Worm (Caenorhabditis elegans) whole organism, midembryonic: ENCODE measurements around the gene glr-6.

Experiments
- T22C8.4 ChIP-seq: fragments of 200-800 bp; sonication (Bioruptor generic); IDR thresholded peaks from 2 replicates; pipeline ENCODE4 v1.3.6; 2022; ENCODE audit warnings: missing genetic modification characterization, missing compliant biosample characterization
- cog-1 ChIP-seq: sonication (generic microtip); optimal IDR thresholded peaks from 2 replicates; lab custom pipeline; 2016; ENCODE audit warnings: missing genetic modification characterization, missing compliant biosample characterization
- flt-1 ChIP-seq: fragments of 200-800 bp; sonication (Bioruptor generic); IDR thresholded peaks from 2 replicates; pipeline ENCODE4 v1.3.6; 2022; ENCODE audit warnings: missing genetic modification characterization, missing compliant biosample characterization
- klf-2 ChIP-seq: fragments of 200-800 bp; sonication (Bioruptor generic); conservative IDR thresholded peaks from 2 replicates; pipeline ENCODE4 v1.3.6; 2022; ENCODE audit warnings: missing genetic modification reagents, missing genetic modification characterization, missing compliant biosample characterization
- med-1 ChIP-seq: sonication (generic microtip); optimal IDR thresholded peaks from 2 replicates; lab custom pipeline; 2017; ENCODE audit warnings: missing genetic modification characterization, mild to moderate bottlenecking, missing compliant biosample characterization, antibody characterized with exemption, missing genetic modification reagents; ENCODE audit not compliant: insufficient read depth
- ref-1 ChIP-seq: fragments of 200-800 bp; sonication (Bioruptor generic); conservative IDR thresholded peaks from 2 replicates; pipeline ENCODE4 v1.3.6; 2022; ENCODE audit warnings: missing genetic modification reagents, missing genetic modification characterization, missing compliant biosample characterization
- tab-1 ChIP-seq: fragments of 200-800 bp; sonication (Bioruptor generic); IDR thresholded peaks from 2 replicates; pipeline ENCODE4 v1.3.6; 2022; ENCODE audit warnings: missing genetic modification characterization, missing compliant biosample characterization
- ztf-23 ChIP-seq: fragments of 200-800 bp; sonication (Bioruptor generic); IDR thresholded peaks from 2 replicates; pipeline ENCODE4 v1.3.6; 2022; ENCODE audit warnings: missing genetic modification reagents, missing genetic modification characterization, missing compliant biosample characterization
- ztf-29 ChIP-seq: fragments of 200-800 bp; sonication (Bioruptor generic); IDR thresholded peaks from 2 replicates; pipeline ENCODE4 v1.3.6; 2022; ENCODE audit warnings: missing genetic modification reagents, missing genetic modification characterization, missing compliant biosample characterization

glr-6 gene

ce11 chrX:6819633-6820032 lies 20.9 kb downstream of the glr-6 start:
- no peak for TF ChIP-seq flt-1 (GFP tag; lab: Robert Waterston, UW)
- no peak for TF ChIP-seq klf-2
- TF ChIP-seq ztf-23 (GFP tag; lab: Robert Waterston, UW): no peak
- no peak for TF ChIP-seq ztf-29 (GFP tag; lab: Robert Waterston, UW)
- no peak for TF ChIP-seq T22C8.4 (GFP tag; lab: Robert Waterston, UW)
- TF ChIP-seq ref-1 (GFP tag; lab: Robert Waterston, UW): no peak
- no peak for TF ChIP-seq tab-1 (GFP tag; lab: Robert Waterston, UW)
- no peak for TF ChIP-seq med-1
- TF ChIP-seq cog-1 (tag; lab: Kevin White, UChicago): no peak

- no peak for TF ChIP-seq flt-1 (GFP tag; lab: Robert Waterston, UW)
- TF ChIP-seq T22C8.4 (GFP tag; lab: Robert Waterston, UW): no peak
- no peak for TF ChIP-seq med-1
- TF ChIP-seq ref-1 (GFP tag; lab: Robert Waterston, UW): no peak
- TF ChIP-seq klf-2: no peak
- TF ChIP-seq cog-1 (tag; lab: Kevin White, UChicago): no peak
- TF ChIP-seq ztf-29 (GFP tag; lab: Robert Waterston, UW): no peak
- TF ChIP-seq ztf-23 (GFP tag; lab: Robert Waterston, UW): no peak
- TF ChIP-seq tab-1 (GFP tag; lab: Robert Waterston, UW): no peak
These were observed 21.4 kb downstream of the glr-6 start for ce11 chrX:6819135-6819534.

ce11 chrX:6818036-6818488 lies 22.5 kb downstream of the glr-6 start, which contains the start of gene dhs-28:
TSS of gene dhs-28 (plus strand) at chrX:6818438.
- TF ChIP-seq T22C8.4 (GFP tag; lab: Robert Waterston, UW): no peak
- no peak for TF ChIP-seq med-1
- TF ChIP-seq tab-1 (GFP tag; lab: Robert Waterston, UW): no peak
- TF ChIP-seq cog-1 (tag; lab: Kevin White, UChicago): no peak
- no peak for TF ChIP-seq klf-2
- TF ChIP-seq ztf-23 (GFP tag; lab: Robert Waterston, UW): no peak
- TF ChIP-seq flt-1 (GFP tag; lab: Robert Waterston, UW): no peak
- TF ChIP-seq ztf-29 (GFP tag; lab: Robert Waterston, UW): no peak
- no peak for TF ChIP-seq ref-1 (GFP tag; lab: Robert Waterston, UW)

- TF ChIP-seq T22C8.4 (GFP tag; lab: Robert Waterston, UW): no peak
- TF ChIP-seq tab-1 (GFP tag; lab: Robert Waterston, UW): no peak
- no peak for TF ChIP-seq cog-1 (tag; lab: Kevin White, UChicago)
- TF ChIP-seq ref-1 (GFP tag; lab: Robert Waterston, UW): no peak
- TF ChIP-seq klf-2: no peak
- no peak for TF ChIP-seq ztf-23 (GFP tag; lab: Robert Waterston, UW)
- no peak for TF ChIP-seq ztf-29 (GFP tag; lab: Robert Waterston, UW)
- TF ChIP-seq med-1: no peak
- TF ChIP-seq flt-1 (GFP tag; lab: Robert Waterston, UW): no peak
These were observed 27.5 kb downstream of the glr-6 start for ce11 chrX:6813025-6813424.

- TF ChIP-seq flt-1 (GFP tag; lab: Robert Waterston, UW): no peak
- TF ChIP-seq klf-2: no peak
- TF ChIP-seq med-1: no peak
- no peak for TF ChIP-seq ztf-29 (GFP tag; lab: Robert Waterston, UW)
- TF ChIP-seq ref-1 (GFP tag; lab: Robert Waterston, UW): no peak
- no peak for TF ChIP-seq ztf-23 (GFP tag; lab: Robert Waterston, UW)
- no peak for TF ChIP-seq T22C8.4 (GFP tag; lab: Robert Waterston, UW)
- no peak for TF ChIP-seq cog-1 (tag; lab: Kevin White, UChicago)
- no peak for TF ChIP-seq tab-1 (GFP tag; lab: Robert Waterston, UW)
These were observed 31.9 kb downstream of the glr-6 start for ce11 chrX:6808640-6809039.

- TF ChIP-seq ref-1 (GFP tag; lab: Robert Waterston, UW): no peak
- no peak for TF ChIP-seq T22C8.4 (GFP tag; lab: Robert Waterston, UW)
- no peak for TF ChIP-seq cog-1 (tag; lab: Kevin White, UChicago)
- no peak for TF ChIP-seq flt-1 (GFP tag; lab: Robert Waterston, UW)
- TF ChIP-seq klf-2: no peak
- no peak for TF ChIP-seq tab-1 (GFP tag; lab: Robert Waterston, UW)
- TF ChIP-seq med-1: no peak
These were observed 32.3 kb downstream of the glr-6 start for ce11 chrX:6808239-6808638.

ce11 chrX:6807137-6807861 lies 33.2 kb downstream of the glr-6 start:
- no peak for TF ChIP-seq klf-2
- TF ChIP-seq ztf-23 (GFP tag; lab: Robert Waterston, UW): no peak
- TF ChIP-seq T22C8.4 (GFP tag; lab: Robert Waterston, UW): no peak
- TF ChIP-seq tab-1 (GFP tag; lab: Robert Waterston, UW): no peak
- TF ChIP-seq med-1: no peak
- TF ChIP-seq ref-1 (GFP tag; lab: Robert Waterston, UW): no peak

ce11 chrX:6806463-6806862 lies 34.1 kb downstream of the glr-6 start, which contains the start of gene atg-2:
TSS of gene atg-2 (plus strand) at chrX:6806763.
- TF ChIP-seq ztf-29 (GFP tag; lab: Robert Waterston, UW) (no peak), tab-1 (GFP tag; lab: Robert Waterston, UW) (0 out of 2 replicates have a peak, but pooled peaks have one; percentile 35)

- no peak for TF ChIP-seq tab-1 (GFP tag; lab: Robert Waterston, UW)
- TF ChIP-seq ztf-29 (GFP tag; lab: Robert Waterston, UW): no peak
- no peak for TF ChIP-seq cog-1 (tag; lab: Kevin White, UChicago)
- TF ChIP-seq med-1: no peak
- TF ChIP-seq ref-1 (GFP tag; lab: Robert Waterston, UW): no peak
These were observed 35.1 kb downstream of the glr-6 start for ce11 chrX:6805427-6805826.

- TF ChIP-seq med-1 (no peak), ztf-29 (GFP tag; lab: Robert Waterston, UW) (no peak), klf-2 (no peak), T22C8.4 (GFP tag; lab: Robert Waterston, UW) (no peak), ztf-23 (GFP tag; lab: Robert Waterston, UW) (no peak), tab-1 (GFP tag; lab: Robert Waterston, UW) (no peak), cog-1 (tag; lab: Kevin White, UChicago) (no peak), flt-1 (GFP tag; lab: Robert Waterston, UW) (no peak), ref-1 (GFP tag; lab: Robert Waterston, UW) (no peak)
These were observed 35.7 kb downstream of the glr-6 start for ce11 chrX:6804857-6805256.
